Worm (Caenorhabditis elegans) whole organism, early embryonic: ENCODE results near the gene F59B1.8.

Source experiments
- B0310.2 ChIP-seq: sonication (generic microtip); optimal IDR thresholded peaks from 2 replicates; lab custom pipeline; 2016; ENCODE audit warnings: mild to moderate bottlenecking, missing genetic modification characterization, missing compliant biosample characterization
- F13C5.2 ChIP-seq: sonication (generic microtip); optimal IDR thresholded peaks from 2 replicates; lab custom pipeline; 2017; ENCODE audit warnings: mild to moderate bottlenecking, missing genetic modification characterization, inconsistent platforms, missing compliant biosample characterization
- aly-1 ChIP-seq: sonication (generic microtip); optimal IDR thresholded peaks from 2 replicates; lab custom pipeline; 2016; ENCODE audit warnings: missing genetic modification characterization, missing compliant biosample characterization
- ama-1 ChIP-seq: fragments of 150-350 bp; optimal IDR thresholded peaks from 2 replicates; lab custom pipeline; 2014
- ceh-13 ChIP-seq: fragments of 200-800 bp; sonication (Bioruptor generic); optimal IDR thresholded peaks from 2 replicates; lab custom pipeline; 2018; ENCODE audit warnings: mild to moderate bottlenecking, missing genetic modification characterization, missing compliant biosample characterization
- ceh-36 ChIP-seq: sonication (generic microtip); optimal IDR thresholded peaks from 2 replicates; lab custom pipeline; 2016; ENCODE audit warnings: missing genetic modification characterization, inconsistent platforms, missing compliant biosample characterization
- ets-7 ChIP-seq: sonication (generic microtip); optimal IDR thresholded peaks from 2 replicates; lab custom pipeline; 2016; ENCODE audit warnings: missing genotype, missing genetic modification characterization, missing compliant biosample characterization
- flt-1 ChIP-seq: fragments of 200-800 bp; sonication (Bioruptor generic); IDR thresholded peaks from 2 replicates; pipeline ENCODE4 v1.3.6; 2022; ENCODE audit warnings: missing genetic modification characterization, missing compliant biosample characterization
- hmbx-1 ChIP-seq: sonication (generic microtip); optimal IDR thresholded peaks from 2 replicates; lab custom pipeline; 2016; ENCODE audit warnings: mild to moderate bottlenecking, missing genetic modification characterization, missing compliant biosample characterization
- hmg-4 ChIP-seq: fragments of 200-800 bp; sonication (Bioruptor generic); optimal IDR thresholded peaks from 2 replicates; lab custom pipeline; 2018; ENCODE audit warnings: mild to moderate bottlenecking, missing genetic modification characterization, missing compliant biosample characterization
- hnd-1 ChIP-seq: sonication (generic microtip); optimal IDR thresholded peaks from 2 replicates; lab custom pipeline; 2016; ENCODE audit warnings: missing genetic modification characterization, missing compliant biosample characterization
- pes-1 ChIP-seq: fragments of 200-800 bp; sonication (Bioruptor generic); IDR thresholded peaks from 2 replicates; pipeline ENCODE4 v1.3.6; 2022; ENCODE audit warnings: missing genetic modification reagents, missing genetic modification characterization, missing compliant biosample characterization
- scrt-1 ChIP-seq: fragments of 200-800 bp; sonication (Bioruptor generic); IDR thresholded peaks from 2 replicates; pipeline ENCODE4 v1.3.6; 2022; ENCODE audit warnings: missing genetic modification characterization, missing compliant biosample characterization
- sea-1 ChIP-seq: fragments of 200-800 bp; sonication (Bioruptor generic); conservative IDR thresholded peaks from 2 replicates; pipeline ENCODE4 v1.3.6; 2022; ENCODE audit warnings: missing genetic modification characterization, missing compliant biosample characterization
- tbx-11 ChIP-seq: fragments of 200-800 bp; sonication (Bioruptor generic); IDR thresholded peaks from 2 replicates; pipeline ENCODE4 v1.3.6; 2022; ENCODE audit warnings: missing genetic modification characterization, missing compliant biosample characterization
- tbx-37 ChIP-seq: fragments of 200-800 bp; sonication (Bioruptor generic); conservative IDR thresholded peaks from 2 replicates; pipeline ENCODE4 v1.3.6; 2022; ENCODE audit warnings: missing genetic modification reagents, missing genetic modification characterization, missing compliant biosample characterization
- tra-4 ChIP-seq: sonication (generic microtip); optimal IDR thresholded peaks from 2 replicates; lab custom pipeline; 2017; ENCODE audit warnings: missing genetic modification characterization, missing compliant biosample characterization

The F59B1.8 gene

ce11 chrV:3678513-3678912 is 34.5 kb upstream of the F59B1.8 start:
- TF ChIP-seq sea-1 (GFP tag; lab: Robert Waterston, UW), result no peak
- TF ChIP-seq hmbx-1 (tag; lab: Kevin White, UChicago), result no peak
- TF ChIP-seq ama-1 (lab: Kevin White, UChicago), result no peak
- no peak for TF ChIP-seq ceh-36 (tag; lab: Kevin White, UChicago)
- TF ChIP-seq ceh-13 (GFP tag; lab: Kevin White, UChicago), result no peak
- no peak for TF ChIP-seq tra-4 (tag; lab: Kevin White, UChicago)
- TF ChIP-seq hnd-1 (tag; lab: Kevin White, UChicago), result no peak
- TF ChIP-seq ets-7 (tag; lab: Kevin White, UChicago), result no peak
- no peak for TF ChIP-seq scrt-1 (GFP tag; lab: Robert Waterston, UW)
- no peak for TF ChIP-seq tbx-37 (GFP tag; lab: Robert Waterston, UW)
- no peak for TF ChIP-seq pes-1 (GFP tag; lab: Robert Waterston, UW)
- TF ChIP-seq aly-1 (tag; lab: Kevin White, UChicago), result no peak
- TF ChIP-seq hmg-4 (GFP tag; lab: Kevin White, UChicago), result no peak
- TF ChIP-seq flt-1 (GFP tag; lab: Robert Waterston, UW), result no peak
- no peak for TF ChIP-seq B0310.2 (tag; lab: Kevin White, UChicago)

- TF ChIP-seq ceh-36 (tag; lab: Kevin White, UChicago), result no peak
- no peak for TF ChIP-seq hmbx-1 (tag; lab: Kevin White, UChicago)
- no peak for TF ChIP-seq aly-1 (tag; lab: Kevin White, UChicago)
- TF ChIP-seq pes-1 (GFP tag; lab: Robert Waterston, UW), result no peak
Measured at ce11 chrV:3677212-3677611, 33.2 kb upstream of the F59B1.8 start.

ce11 chrV:3673080-3673479 is 29.0 kb upstream of the F59B1.8 start, which contains the start of gene pals-33:
TSS of gene pals-33 (plus strand) at chrV:3673380.
- TF ChIP-seq flt-1 (GFP tag; lab: Robert Waterston, UW), result no peak
- no peak for TF ChIP-seq ets-7 (tag; lab: Kevin White, UChicago)
- no peak for TF ChIP-seq hmg-4 (GFP tag; lab: Kevin White, UChicago)
- TF ChIP-seq hnd-1 (tag; lab: Kevin White, UChicago), result no peak
- no peak for TF ChIP-seq pes-1 (GFP tag; lab: Robert Waterston, UW)
- TF ChIP-seq ama-1 (lab: Kevin White, UChicago), result no peak
- no peak for TF ChIP-seq hmbx-1 (tag; lab: Kevin White, UChicago)
- TF ChIP-seq tbx-11 (GFP tag; lab: Robert Waterston, UW), result no peak
- no peak for TF ChIP-seq B0310.2 (tag; lab: Kevin White, UChicago)
- no peak for TF ChIP-seq sea-1 (GFP tag; lab: Robert Waterston, UW)
- TF ChIP-seq aly-1 (tag; lab: Kevin White, UChicago), result no peak

- TF ChIP-seq aly-1 (tag; lab: Kevin White, UChicago) (no peak), ceh-13 (GFP tag; lab: Kevin White, UChicago) (no peak), tbx-37 (GFP tag; lab: Robert Waterston, UW) (no peak), ceh-36 (tag; lab: Kevin White, UChicago) (no peak), ets-7 (tag; lab: Kevin White, UChicago) (no peak), hnd-1 (tag; lab: Kevin White, UChicago) (no peak), scrt-1 (GFP tag; lab: Robert Waterston, UW) (no peak), flt-1 (GFP tag; lab: Robert Waterston, UW) (no peak), B0310.2 (tag; lab: Kevin White, UChicago) (no peak)
Measured at ce11 chrV:3670499-3670898, 26.5 kb upstream of the F59B1.8 start, which contains the start of gene Y39H10B.3. TSS of gene Y39H10B.3 (plus strand) at chrV:3670799.

- TF ChIP-seq ceh-13 (GFP tag; lab: Kevin White, UChicago), result no peak
- no peak for TF ChIP-seq ceh-36 (tag; lab: Kevin White, UChicago)
- no peak for TF ChIP-seq B0310.2 (tag; lab: Kevin White, UChicago)
- no peak for TF ChIP-seq tbx-37 (GFP tag; lab: Robert Waterston, UW)
- TF ChIP-seq hmbx-1 (tag; lab: Kevin White, UChicago), result no peak
Measured at ce11 chrV:3668464-3668863, 24.4 kb upstream of the F59B1.8 start, which contains the start of gene Y39H10B.2. TSS of gene Y39H10B.2 (plus strand) at chrV:3668764.

- TF ChIP-seq ets-7 (tag; lab: Kevin White, UChicago) (no peak), aly-1 (tag; lab: Kevin White, UChicago) (no peak), tra-4 (tag; lab: Kevin White, UChicago) (no peak), B0310.2 (tag; lab: Kevin White, UChicago) (no peak), F13C5.2 (tag; lab: Kevin White, UChicago) (no peak), ama-1 (lab: Kevin White, UChicago) (no peak), ceh-13 (GFP tag; lab: Kevin White, UChicago) (no peak), tbx-37 (GFP tag; lab: Robert Waterston, UW) (no peak), hmg-4 (GFP tag; lab: Kevin White, UChicago) (no peak), pes-1 (GFP tag; lab: Robert Waterston, UW) (no peak), tbx-11 (GFP tag; lab: Robert Waterston, UW) (no peak), flt-1 (GFP tag; lab: Robert Waterston, UW) (no peak), ceh-36 (tag; lab: Kevin White, UChicago) (no peak), sea-1 (GFP tag; lab: Robert Waterston, UW) (no peak), scrt-1 (GFP tag; lab: Robert Waterston, UW) (no peak)
Measured at ce11 chrV:3666887-3667286, 22.8 kb upstream of the F59B1.8 start, which contains the start of gene str-113. TSS of gene str-113 (minus strand) at chrV:3666987.

ce11 chrV:3659472-3659871 is 15.4 kb upstream of the F59B1.8 start, which contains the start of gene acr-23:
TSS of gene acr-23 (minus strand) at chrV:3659572.
- TF ChIP-seq scrt-1 (GFP tag; lab: Robert Waterston, UW), result no peak
- TF ChIP-seq tbx-37 (GFP tag; lab: Robert Waterston, UW), result no peak
- no peak for TF ChIP-seq aly-1 (tag; lab: Kevin White, UChicago)
- TF ChIP-seq F13C5.2 (tag; lab: Kevin White, UChicago), result no peak
